Worm (Caenorhabditis elegans) whole organism, L4 larva: Measurements from ENCODE around the gene psr-1.

Experiments used
- ZK546.5 ChIP-seq, 2 experiments: sonication (generic microtip); optimal IDR thresholded peaks; 2 replicates each; lab custom pipeline; 2017; ENCODE audit warnings: missing biosample characterization in 2 of 2, missing genetic modification characterization in 2 of 2
- ceh-62 ChIP-seq: sonication (generic microtip); optimal IDR thresholded peaks from 2 replicates; lab custom pipeline; 2017; ENCODE audit warnings: missing biosample characterization, missing genetic modification characterization
- nhr-11 ChIP-seq: fragments of 150-350 bp; optimal IDR thresholded peaks from 2 replicates; lab custom pipeline; 2014; ENCODE audit warnings: missing biosample characterization, missing genetic modification characterization
- nhr-25 ChIP-seq: sonication (generic microtip); optimal IDR thresholded peaks from 2 replicates; lab custom pipeline; 2017; ENCODE audit warnings: missing genetic modification characterization, mild to moderate bottlenecking, missing compliant biosample characterization, antibody characterized with exemption, moderate library complexity, borderline replicate concordance; ENCODE audit not compliant: insufficient read depth
- nhr-6 ChIP-seq: fragments of 150-350 bp; optimal IDR thresholded peaks from 2 replicates; lab custom pipeline; 2014; ENCODE audit warnings: missing biosample characterization, missing genetic modification characterization

- TF ChIP-seq nhr-11 (tag; lab: Kevin White, UChicago) (no peak), nhr-6 (tag; lab: Kevin White, UChicago) (no peak), ZK546.5 (tag; optimal IDR thresholded peaks at IDR 0.05; lab: Kevin White, UChicago) (no peak), nhr-25 (tag; lab: Kevin White, UChicago) (no peak), ceh-62 (tag; lab: Kevin White, UChicago) (no peak)
These were observed 3.6 kb upstream of the psr-1 start, which contains the start of gene F29B9.7 for ce11 chrIV:4649460-4649859.
